Fruit fly (Drosophila melanogaster) whole organism, pupa: ENCODE measurements around the gene MED24.
A peak's percentile ranks its signal among the peaks of the same experiment; 100 is the strongest.

Experiments
- CG13204 ChIP-seq: fragments of 200-800 bp; sonication (Bioruptor generic); optimal IDR thresholded peaks from 2 replicates; lab custom pipeline; 2018; ENCODE audit warnings: missing biosample characterization, mild to moderate bottlenecking, missing genetic modification characterization, moderate library complexity
- CG14655 ChIP-seq: fragments of 200-800 bp; sonication (Bioruptor generic); optimal IDR thresholded peaks from 3 replicates; lab custom pipeline; 2017; ENCODE audit warnings: mild to moderate bottlenecking, missing biosample characterization, missing genetic modification reagents, missing genetic modification characterization
- CG17806 ChIP-seq: fragments of 200-800 bp; sonication (Bioruptor generic); optimal IDR thresholded peaks from 2 replicates; lab custom pipeline; 2018; ENCODE audit warnings: missing biosample characterization, mild to moderate bottlenecking, missing genetic modification characterization, moderate library complexity
- CG34367 ChIP-seq: fragments of 200-800 bp; sonication (Bioruptor generic); optimal IDR thresholded peaks from 2 replicates; lab custom pipeline; 2018; ENCODE audit warnings: missing biosample characterization, mild to moderate bottlenecking, missing genetic modification characterization
- CG8301 ChIP-seq: fragments of 200-800 bp; sonication (Bioruptor generic); optimal IDR thresholded peaks from 2 replicates; lab custom pipeline; 2018; ENCODE audit warnings: missing biosample characterization, mild to moderate bottlenecking, missing genetic modification characterization

DNA sequence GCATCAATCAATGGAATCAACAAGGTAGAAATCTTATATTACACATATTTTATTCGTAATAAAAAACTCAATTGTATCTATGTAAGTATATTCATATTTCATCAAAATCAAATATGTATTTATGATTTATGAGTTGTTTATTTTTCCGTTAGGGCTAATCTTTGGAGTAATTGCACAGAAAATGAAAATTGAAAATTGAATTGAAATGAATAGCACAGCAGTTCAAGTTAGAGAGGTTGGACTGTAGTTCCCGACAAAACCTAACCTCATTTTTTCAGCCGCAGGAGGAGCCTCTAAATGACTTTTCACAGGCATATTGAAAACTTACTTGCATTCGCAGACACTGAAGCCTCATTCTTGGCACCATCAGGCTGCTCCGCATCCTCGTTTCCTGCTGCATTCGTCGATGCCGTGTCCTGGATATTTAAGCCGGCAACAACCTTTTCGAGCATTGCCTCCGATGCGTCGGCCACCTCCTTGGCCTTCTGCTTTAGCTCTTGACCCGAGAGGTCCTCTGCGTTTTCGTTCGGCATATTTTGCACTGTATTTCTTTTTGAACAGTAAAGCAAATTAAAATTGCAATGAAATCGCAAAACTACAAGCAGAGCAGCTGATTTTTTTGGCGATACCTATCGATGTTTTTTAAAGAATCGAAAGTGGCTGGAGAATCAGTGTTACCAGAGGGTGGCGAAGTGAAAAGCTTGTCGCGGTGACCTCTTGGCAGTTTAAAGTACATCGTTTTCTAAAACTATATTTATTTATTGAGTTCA lies 13.1 kb upstream of the MED24 start, which contains the start of gene Nmt:
- TF ChIP-seq CG14655 (GFP tag; lab: Kevin White, UChicago), result no peak
- peak; percentile 49 for TF ChIP-seq CG8301 (tag; lab: Kevin White, UChicago)
- peak; percentile 43 for TF ChIP-seq CG17806 (tag; lab: Kevin White, UChicago)
- no peak for TF ChIP-seq CG34367 (tag; lab: Kevin White, UChicago)
- no peak for TF ChIP-seq CG13204 (GFP tag; lab: Kevin White, UChicago)
